Worm (Caenorhabditis elegans) whole organism, late embryonic: ENCODE data around the gene F13H10.3.
"Not testable (repeated sequence)": the region's sequence is repeated elsewhere in the genome, so short reads cannot be mapped to it uniquely, and the experiment has no call there.

Source experiments
- C08G9.2 ChIP-seq: sonication (generic microtip); optimal IDR thresholded peaks from 2 replicates; lab custom pipeline; 2016; ENCODE audit warnings: mild to moderate bottlenecking, missing genetic modification characterization, moderate library complexity, missing compliant biosample characterization
- C38D4.7 ChIP-seq: fragments of 200-800 bp; sonication (Bioruptor generic); optimal IDR thresholded peaks from 2 replicates; lab custom pipeline; 2018; ENCODE audit warnings: mild to moderate bottlenecking, missing genetic modification characterization, moderate library complexity, missing compliant biosample characterization
- K02D7.2 ChIP-seq: sonication (generic microtip); optimal IDR thresholded peaks from 2 replicates; lab custom pipeline; 2017; ENCODE audit warnings: mild to moderate bottlenecking, missing genetic modification characterization, missing compliant biosample characterization
- T23F11.4 ChIP-seq: fragments of 200-800 bp; sonication (Bioruptor generic); optimal IDR thresholded peaks from 2 replicates; lab custom pipeline; 2018; ENCODE audit warnings: mild to moderate bottlenecking, missing genetic modification characterization, missing compliant biosample characterization
- Y22D7AL.16 ChIP-seq: sonication (generic microtip); optimal IDR thresholded peaks from 2 replicates; lab custom pipeline; 2016; ENCODE audit warnings: missing genetic modification characterization, missing compliant biosample characterization
- ama-1 ChIP-seq: fragments of 150-350 bp; optimal IDR thresholded peaks from 2 replicates; lab custom pipeline; 2014
- ceh-14 ChIP-seq: sonication (generic microtip); optimal IDR thresholded peaks from 2 replicates; lab custom pipeline; 2016; ENCODE audit warnings: missing genotype, missing genetic modification characterization, missing compliant biosample characterization
- ceh-18 ChIP-seq: sonication (generic microtip); optimal IDR thresholded peaks from 2 replicates; lab custom pipeline; 2016; ENCODE audit warnings: missing genetic modification characterization, missing compliant biosample characterization
- ceh-19 ChIP-seq: fragments of 200-800 bp; sonication (Bioruptor generic); optimal IDR thresholded peaks from 2 replicates; lab custom pipeline; 2018; ENCODE audit warnings: mild to moderate bottlenecking, missing genetic modification characterization, missing compliant biosample characterization
- ceh-2 ChIP-seq: sonication (generic microtip); optimal IDR thresholded peaks from 2 replicates; lab custom pipeline; 2016; ENCODE audit warnings: missing genotype, missing genetic modification characterization, missing compliant biosample characterization
- ceh-22 ChIP-seq: sonication (generic microtip); optimal IDR thresholded peaks from 2 replicates; lab custom pipeline; 2017; ENCODE audit warnings: missing biosample characterization, missing genetic modification characterization
- ceh-24 ChIP-seq: sonication (generic microtip); optimal IDR thresholded peaks from 2 replicates; lab custom pipeline; 2016; ENCODE audit warnings: mild to moderate bottlenecking, missing genetic modification characterization, missing compliant biosample characterization
- ceh-34 ChIP-seq: sonication (generic microtip); optimal IDR thresholded peaks from 2 replicates; lab custom pipeline; 2016; ENCODE audit warnings: mild to moderate bottlenecking, missing genetic modification characterization, missing compliant biosample characterization
- ceh-48 ChIP-seq: sonication (generic microtip); optimal IDR thresholded peaks from 2 replicates; lab custom pipeline; 2016; ENCODE audit warnings: missing genetic modification characterization, inconsistent platforms, missing compliant biosample characterization
- ceh-9 ChIP-seq: sonication (generic microtip); optimal IDR thresholded peaks from 2 replicates; lab custom pipeline; 2016; ENCODE audit warnings: mild to moderate bottlenecking, missing genetic modification characterization, inconsistent platforms, missing compliant biosample characterization
- che-1 ChIP-seq: sonication (generic microtip); optimal IDR thresholded peaks from 2 replicates; lab custom pipeline; 2016; ENCODE audit warnings: mild to moderate bottlenecking, missing genetic modification characterization, missing compliant biosample characterization
- elt-2 ChIP-seq: sonication (generic microtip); optimal IDR thresholded peaks from 2 replicates; lab custom pipeline; 2016; ENCODE audit warnings: missing genetic modification reagents, missing genetic modification characterization, missing compliant biosample characterization
- ets-4 ChIP-seq: sonication (generic microtip); optimal IDR thresholded peaks from 2 replicates; lab custom pipeline; 2016; ENCODE audit warnings: missing genetic modification characterization, missing compliant biosample characterization
- fax-1 ChIP-seq: sonication (generic microtip); optimal IDR thresholded peaks from 2 replicates; lab custom pipeline; 2016; ENCODE audit warnings: missing genotype, missing genetic modification characterization, missing compliant biosample characterization
- fkh-6 ChIP-seq: sonication (generic microtip); optimal IDR thresholded peaks from 2 replicates; lab custom pipeline; 2016; ENCODE audit warnings: missing genetic modification characterization, missing compliant biosample characterization
- lin-11 ChIP-seq: fragments of 200-800 bp; sonication (Bioruptor generic); optimal IDR thresholded peaks from 2 replicates; lab custom pipeline; 2018; ENCODE audit warnings: mild to moderate bottlenecking, missing genetic modification characterization, missing compliant biosample characterization
- nfya-1 ChIP-seq: sonication (generic microtip); optimal IDR thresholded peaks from 2 replicates; lab custom pipeline; 2017; ENCODE audit warnings: missing genetic modification characterization, mild to moderate bottlenecking, missing compliant biosample characterization, antibody characterized with exemption, moderate library complexity
- odd-2 ChIP-seq: sonication (generic microtip); optimal IDR thresholded peaks from 2 replicates; lab custom pipeline; 2017; ENCODE audit warnings: antibody characterized with exemption, mild to moderate bottlenecking, missing genetic modification characterization, missing compliant biosample characterization
- pax-1 ChIP-seq: fragments of 150-350 bp; optimal IDR thresholded peaks from 2 replicates; lab custom pipeline; 2014; ENCODE audit warnings: missing biosample characterization, missing genetic modification characterization
- pha-2 ChIP-seq: sonication (generic microtip); optimal IDR thresholded peaks from 2 replicates; lab custom pipeline; 2017; ENCODE audit warnings: mild to moderate bottlenecking, missing genetic modification characterization, missing compliant biosample characterization
- pqm-1 ChIP-seq: sonication (generic microtip); optimal IDR thresholded peaks from 2 replicates; lab custom pipeline; 2016; ENCODE audit warnings: missing genetic modification characterization, missing compliant biosample characterization
- ref-2 ChIP-seq: sonication (generic microtip); optimal IDR thresholded peaks from 2 replicates; lab custom pipeline; 2016; ENCODE audit warnings: missing genetic modification characterization, missing compliant biosample characterization
- sox-2 ChIP-seq: fragments of 200-800 bp; sonication (Bioruptor generic); IDR thresholded peaks from 2 replicates; pipeline ENCODE4 v1.3.6; 2022; ENCODE audit warnings: missing genetic modification reagents, missing genetic modification characterization, missing compliant biosample characterization
- tbx-2 ChIP-seq: sonication (generic microtip); optimal IDR thresholded peaks from 2 replicates; lab custom pipeline; 2016; ENCODE audit warnings: missing genetic modification characterization, missing compliant biosample characterization
- tbx-7 ChIP-seq: sonication (generic microtip); optimal IDR thresholded peaks from 2 replicates; lab custom pipeline; 2016; ENCODE audit warnings: missing genotype, missing genetic modification characterization, missing compliant biosample characterization
- ttx-3 ChIP-seq: sonication (generic microtip); optimal IDR thresholded peaks from 2 replicates; lab custom pipeline; 2016; ENCODE audit warnings: missing genetic modification reagents, missing genetic modification characterization, missing compliant biosample characterization
- zip-5 ChIP-seq: sonication (generic microtip); optimal IDR thresholded peaks from 2 replicates; lab custom pipeline; 2016; ENCODE audit warnings: missing genetic modification characterization, missing compliant biosample characterization

The F13H10.3 gene

DNA sequence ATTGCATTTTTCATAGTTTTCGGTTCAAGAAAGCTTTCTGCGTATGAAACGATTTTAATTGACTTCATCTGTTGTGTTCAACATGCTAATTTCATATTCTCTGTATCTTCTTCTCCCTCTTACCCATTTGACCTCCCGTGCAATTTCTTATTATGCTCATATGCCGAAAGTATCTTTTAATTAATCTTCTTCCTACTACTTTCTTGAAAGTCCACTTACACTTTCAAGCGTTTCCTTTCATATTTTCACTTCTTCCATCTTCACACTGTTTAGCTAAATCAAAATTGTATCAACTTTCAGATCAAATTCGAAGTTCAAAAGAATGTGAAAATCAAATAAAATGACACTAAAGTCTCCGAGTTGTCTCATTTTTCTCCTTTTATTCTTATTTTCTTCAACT, 25.1 kb downstream of the F13H10.3 start, which contains the start of gene F13H10.5:
Gene F13H10.5 (plus strand): TSS at position 301 of the 400 bp plus-strand sequence.
- TF ChIP-seq ttx-3 (tag; lab: Kevin White, UChicago): no peak
- no peak for TF ChIP-seq che-1
- no peak for TF ChIP-seq ets-4 (tag; lab: Kevin White, UChicago)
- no peak for TF ChIP-seq fax-1 (tag; lab: Kevin White, UChicago)
- TF ChIP-seq ama-1 (lab: Kevin White, UChicago): no peak
- no peak for TF ChIP-seq ceh-24 (tag; lab: Kevin White, UChicago)
- TF ChIP-seq ceh-9 (tag; lab: Kevin White, UChicago): no peak

DNA sequence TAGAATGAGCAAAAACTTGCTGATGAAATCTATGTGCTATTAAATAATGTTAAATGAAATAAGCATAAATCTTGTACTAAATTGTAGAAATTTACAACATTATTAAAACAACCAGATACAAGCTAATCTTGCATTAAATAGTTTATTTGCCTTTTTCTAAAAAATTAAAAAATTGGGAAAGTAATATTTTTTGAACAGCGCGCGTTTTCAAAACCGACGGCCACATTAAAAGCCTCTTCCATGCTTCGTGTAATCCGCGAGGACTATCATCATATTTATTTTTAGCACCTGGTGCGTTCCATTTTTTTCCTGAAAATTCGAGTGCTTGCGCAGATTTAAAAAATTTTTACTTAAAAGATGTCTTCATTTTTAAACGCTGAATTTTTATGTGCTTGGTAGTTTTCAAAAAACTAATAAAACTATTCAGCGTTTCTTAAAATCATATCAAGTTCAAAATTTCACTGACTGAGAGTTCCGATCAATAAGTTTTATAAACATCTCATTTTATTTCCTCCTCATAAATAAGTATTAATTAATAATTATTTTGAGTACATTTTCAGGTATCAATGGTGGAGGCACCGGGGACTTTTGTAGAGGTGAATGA, 28.3 kb downstream of the F13H10.3 start, which contains the start of gene Y43E12A.3:
Gene Y43E12A.3 (plus strand): TSS at position 554 of the 604 bp plus-strand sequence.
- TF ChIP-seq C08G9.2, fkh-6, pha-2 (tag; lab: Kevin White, UChicago): not testable (repeated sequence)

DNA sequence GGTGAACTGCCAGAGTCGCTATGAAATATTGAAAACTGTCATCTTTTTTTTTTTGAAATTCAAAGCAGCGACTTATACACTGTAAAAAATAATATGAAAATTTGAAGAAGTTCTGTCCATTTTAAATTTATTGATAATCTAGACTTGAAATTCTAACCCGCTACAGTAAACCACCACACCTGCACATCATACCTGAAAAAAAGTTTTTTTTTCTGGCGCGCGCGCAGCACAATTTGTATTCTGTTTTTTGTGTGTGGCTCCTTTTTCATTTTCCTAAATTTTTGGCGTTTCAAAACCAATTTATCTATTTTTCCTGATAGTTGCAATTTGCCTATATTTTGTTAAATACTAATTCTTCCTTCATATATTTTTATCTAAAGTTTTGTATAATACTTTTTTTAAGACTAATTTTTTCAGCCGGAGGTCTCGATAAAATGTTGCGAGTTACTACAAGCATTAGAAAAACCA, 30.2 kb downstream of the F13H10.3 start, which contains the start of gene cyb-2.1:
Gene cyb-2.1 (plus strand): TSS at position 418 of the 468 bp plus-strand sequence.
- TF ChIP-seq fax-1 (tag; lab: Kevin White, UChicago) (no peak), nfya-1 (tag; lab: Kevin White, UChicago) (no peak), che-1 (no peak), C38D4.7 (GFP tag; lab: Kevin White, UChicago) (no peak), ceh-9 (tag; lab: Kevin White, UChicago) (no peak), pha-2 (tag; lab: Kevin White, UChicago) (no peak), ceh-18 (no peak), ceh-14 (tag; lab: Kevin White, UChicago) (no peak), fkh-6 (tag; lab: Kevin White, UChicago) (no peak), ceh-48 (no peak), tbx-7 (tag; lab: Kevin White, UChicago) (no peak), elt-2 (tag; lab: Kevin White, UChicago) (no peak), tbx-2 (no peak), ceh-19 (GFP tag; lab: Kevin White, UChicago) (no peak), K02D7.2 (tag; lab: Kevin White, UChicago) (no peak), pax-1 (tag; lab: Kevin White, UChicago) (no peak), T23F11.4 (GFP tag; lab: Kevin White, UChicago) (no peak), ceh-22 (tag; lab: Kevin White, UChicago) (no peak), ceh-34 (no peak), Y22D7AL.16 (tag; lab: Kevin White, UChicago) (no peak)

DNA sequence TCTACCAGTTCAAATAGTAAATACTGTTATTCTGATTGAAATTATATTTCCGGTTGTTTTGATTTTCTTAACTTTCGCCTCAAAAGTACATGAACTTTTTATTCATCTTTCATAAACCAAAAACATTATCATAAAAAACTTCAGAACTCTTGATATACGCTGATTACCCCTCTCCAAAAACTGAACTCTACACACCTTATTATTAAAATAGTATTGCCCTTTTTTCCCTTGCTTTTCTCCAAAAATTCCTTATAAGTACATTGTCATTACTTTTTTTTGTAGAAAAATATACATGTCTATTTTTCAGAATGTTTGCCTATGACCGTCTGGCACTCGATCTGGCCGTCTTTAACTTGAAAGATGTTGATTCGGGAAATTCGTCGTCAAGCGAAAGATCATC, 34.0 kb downstream of the F13H10.3 start, which contains the start of gene Y43E12A.2:
Gene Y43E12A.2 (plus strand): TSS at position 301 of the 400 bp plus-strand sequence.
- TF ChIP-seq lin-11 (tag; lab: Kevin White, UChicago): no peak
- TF ChIP-seq ceh-34: no peak
- TF ChIP-seq pqm-1 (tag; lab: Kevin White, UChicago): no peak

DNA sequence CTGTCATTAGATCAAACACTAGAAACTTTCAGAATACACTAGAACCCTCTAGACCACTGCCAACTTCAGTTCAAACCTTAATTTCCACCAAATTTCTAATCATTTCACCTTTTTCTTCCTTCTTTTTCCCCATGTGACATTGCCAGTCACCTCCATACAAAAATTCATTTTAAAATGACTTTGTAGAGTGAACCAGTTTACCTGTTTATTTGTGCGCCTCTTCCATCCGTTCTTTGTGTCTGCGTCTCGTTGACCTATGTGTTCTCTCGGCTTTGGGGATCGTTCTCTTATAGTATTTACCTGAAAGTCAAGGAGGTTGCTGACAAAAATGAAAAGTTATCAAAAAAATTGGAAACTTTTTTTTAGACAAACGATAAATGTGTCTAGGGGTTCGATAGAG, 35.1 kb downstream of the F13H10.3 start:
- TF ChIP-seq odd-2 (tag; lab: Kevin White, UChicago) (no peak), pax-1 (tag; lab: Kevin White, UChicago) (no peak), sox-2 (no peak), ceh-2 (tag; lab: Kevin White, UChicago) (no peak)

DNA sequence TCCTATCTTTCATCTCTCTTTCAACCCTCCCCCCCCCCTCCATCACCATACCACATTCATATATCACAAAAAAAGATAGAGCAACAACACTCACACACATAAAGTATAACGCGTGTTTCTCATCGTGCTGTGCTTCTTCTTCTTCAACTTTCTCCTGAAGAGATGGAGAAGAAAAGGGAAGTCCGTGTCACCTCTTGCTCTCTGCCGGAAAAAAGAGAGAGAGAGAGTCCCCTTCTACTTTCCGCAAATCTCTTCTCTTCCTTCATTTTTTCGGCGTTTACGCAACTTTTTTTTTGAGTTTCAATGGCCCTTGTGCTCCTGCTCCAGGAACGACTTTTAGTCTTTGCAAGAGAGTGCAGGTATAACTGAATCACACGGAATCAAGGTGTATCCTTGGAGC, 36.1 kb downstream of the F13H10.3 start:
- TF ChIP-seq ceh-18 (peak; percentile 49), ref-2 (tag; lab: Kevin White, UChicago) (no peak), zip-5 (tag; lab: Kevin White, UChicago) (no peak)
